Worm (Caenorhabditis elegans): Measurements from ENCODE around the gene asb-1.

asb-1 gene

ce11 chrIII:4551963-4552362 lies 43.7 kb downstream of the asb-1 start (continued):
- TF ChIP-seq nhr-47 (tag; optimal IDR thresholded peaks at IDR 0.05) (peak; percentile 44), skn-1 (tag; optimal IDR thresholded peaks at IDR 0.05) (peak; percentile 67), pqm-1 (tag; optimal IDR thresholded peaks at IDR 0.05) (no peak), mep-1 (tag; optimal IDR thresholded peaks at IDR 0.05) (peak; percentile 61), lir-3 (tag; optimal IDR thresholded peaks at IDR 0.05; ENCODE audit: poor library complexity) (no peak), dsc-1 (tag; optimal IDR thresholded peaks at IDR 0.05) (peak; percentile 23), aha-1 (tag; optimal IDR thresholded peaks at IDR 0.05) (no peak), lsy-2 (tag; optimal IDR thresholded peaks at IDR 0.05) (peak; percentile 48 to 77), egl-27 (tag; optimal IDR thresholded peaks at IDR 0.05) (peak; percentile 6 to 36), ceh-82 (tag; optimal IDR thresholded peaks at IDR 0.05) (peak in 2 of 3 experiments; percentile 31 to 81), ceh-8 (GFP tag; optimal IDR thresholded peaks at IDR 0.05) (no peak), tbx-2 (tag; optimal IDR thresholded peaks at IDR 0.05) (peak; percentile 60), hlh-4 (tag; optimal IDR thresholded peaks at IDR 0.05) (no peak), mdl-1 (tag; optimal IDR thresholded peaks at IDR 0.05) (peak in 1 of 2 experiments; percentile 57), snu-23 (GFP tag; optimal IDR thresholded peaks at IDR 0.05) (peak; percentile 82), aly-2 (tag; optimal IDR thresholded peaks at IDR 0.05) (no peak)

DNA sequence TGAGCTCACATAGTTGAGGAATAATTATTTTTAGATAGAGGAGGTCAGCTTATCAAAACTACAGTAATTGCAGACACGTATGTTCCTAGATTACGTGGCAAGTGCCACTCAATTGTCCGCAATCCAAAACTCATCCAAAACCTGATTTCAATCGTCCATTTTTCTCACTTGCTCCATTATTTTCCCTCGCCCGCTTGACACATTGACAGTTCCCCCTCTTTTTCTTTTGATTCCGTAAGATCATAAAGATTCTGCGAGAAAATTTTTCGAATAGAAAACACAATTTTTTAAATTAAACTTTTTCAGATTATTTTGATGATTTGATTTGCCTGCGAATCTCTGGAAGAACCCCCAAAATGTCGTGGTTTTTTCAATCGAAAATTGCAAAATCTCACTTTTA lies 46.9 kb downstream of the asb-1 start, which contains the start of gene M88.4:
TSS of gene M88.4 (plus strand) at position 301 of the 400 bp plus-strand sequence.
- TF ChIP-seq sup-37 (GFP tag; optimal IDR thresholded peaks at IDR 0.05) (no peak), swsn-7 (tag; optimal IDR thresholded peaks at IDR 0.05) (no peak), hlh-4 (tag; optimal IDR thresholded peaks at IDR 0.05) (no peak), unc-98 (GFP tag; IDR thresholded peaks at IDR 0.05) (no peak), Y116A8C.19 (tag; optimal IDR thresholded peaks at IDR 0.05; ENCODE audit: borderline replicate concordance) (no peak), nhr-76 (tag; optimal IDR thresholded peaks at IDR 0.05) (no peak), ama-1 (optimal IDR thresholded peaks at IDR 0.05) (no peak), C34B4.2 (tag; optimal IDR thresholded peaks at IDR 0.05) (no peak), ceh-88 (GFP tag; IDR thresholded peaks at IDR 0.05) (no peak)

ce11 chrIII:4544959-4545358 lies 50.7 kb downstream of the asb-1 start, which contains the start of gene M88.3:
Gene M88.3 (minus strand): TSS chrIII:4545059.
- no peak for TF ChIP-seq nhr-77 (tag; optimal IDR thresholded peaks at IDR 0.05)
- no peak for TF ChIP-seq nhr-20 (tag; optimal IDR thresholded peaks at IDR 0.05)
- no peak for TF ChIP-seq jun-1 (tag; optimal IDR thresholded peaks at IDR 0.05)
- TF ChIP-seq ces-1 (GFP tag; optimal IDR thresholded peaks at IDR 0.05) = no peak
- no peak for TF ChIP-seq lin-35 (GFP tag; optimal IDR thresholded peaks at IDR 0.05)
- no peak for TF ChIP-seq zip-4 (GFP tag; optimal IDR thresholded peaks at IDR 0.05)
- no peak for TF ChIP-seq lin-39 (tag; optimal IDR thresholded peaks at IDR 0.05)
- TF ChIP-seq rnt-1 (tag; optimal IDR thresholded peaks at IDR 0.05) = no peak
- no peak for TF ChIP-seq irx-1 (tag; optimal IDR thresholded peaks at IDR 0.05)
- no peak for TF ChIP-seq nhr-84 (tag; optimal IDR thresholded peaks at IDR 0.05)
- no peak for TF ChIP-seq pax-3 (tag; optimal IDR thresholded peaks at IDR 0.05)

Measured in whole organism, L1 larva.